Worm (Caenorhabditis elegans) whole organism, L3 larva: ENCODE results near the gene nlp-5.

Experiments
- jun-1 ChIP-seq: fragments of 150-350 bp; optimal IDR thresholded peaks from 2 replicates; lab custom pipeline; 2014; ENCODE audit warnings: missing biosample characterization, missing genetic modification reagents, missing genetic modification characterization
- unc-39 ChIP-seq: sonication (generic microtip); optimal IDR thresholded peaks from 4 replicates; lab custom pipeline; 2017; ENCODE audit warnings: missing biosample characterization, missing genetic modification characterization

ce11 chrII:8253160-8253793, 15.0 kb downstream of the nlp-5 start, which contains the start of gene F35C11.5:
- TF ChIP-seq jun-1 (tag; lab: Kevin White, UChicago) (no peak), unc-39 (no peak)
